Fruit fly (Drosophila melanogaster): ENCODE data around the gene CG1636.
A peak's percentile ranks its signal among the peaks of the same experiment; 100 is the strongest.
"Not testable (repeated sequence)": the region's sequence is repeated elsewhere in the genome, so short reads cannot be mapped to it uniquely, and the experiment has no call there.

DNA sequence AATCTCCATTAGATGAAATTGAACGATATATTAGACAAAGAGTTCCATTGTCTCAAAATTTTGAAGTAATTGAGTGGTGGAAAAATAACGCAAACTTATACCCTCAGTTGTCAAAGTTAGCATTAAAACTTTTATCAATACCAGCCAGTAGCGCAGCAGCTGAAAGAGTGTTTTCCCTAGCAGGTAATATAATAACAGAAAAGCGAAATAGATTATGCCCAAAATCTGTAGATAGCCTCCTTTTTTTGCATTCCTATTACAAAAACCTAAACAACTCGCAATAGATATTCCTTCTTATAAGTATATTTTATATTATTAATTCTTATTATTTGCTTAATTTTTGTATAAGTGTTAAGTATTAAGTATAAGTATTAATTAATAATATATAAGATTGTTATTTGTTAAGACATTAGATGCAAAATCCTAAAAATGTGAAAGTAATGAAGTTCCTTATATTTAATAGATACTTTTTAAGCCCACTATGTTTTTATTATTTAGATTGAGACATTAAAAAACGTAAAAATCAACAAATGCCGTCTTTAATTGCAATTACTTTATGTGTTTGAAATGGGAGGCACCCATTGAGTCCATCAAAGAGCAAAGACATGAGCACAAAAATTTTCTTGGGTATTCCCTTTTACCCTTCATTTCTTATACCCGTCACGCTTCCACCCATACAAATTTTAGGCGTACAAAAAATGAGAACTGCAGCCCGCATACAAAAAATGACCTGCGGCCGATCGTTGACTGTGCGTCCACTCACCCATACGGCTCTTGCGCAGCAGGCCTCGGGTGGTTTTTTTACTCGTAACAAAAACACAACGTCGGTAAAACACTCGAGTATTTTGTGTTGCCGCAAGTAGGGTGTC is 22.4 kb downstream of the CG1636 start:
- not testable (repeated sequence) for TF ChIP-seq CG1620, toe, ovo (GFP tag; optimal IDR thresholded peaks at IDR 0.05)
- TF ChIP-seq Hr96 (GFP tag; optimal IDR thresholded peaks at IDR 0.05), result peak; percentile 36
